Worm (Caenorhabditis elegans) whole organism, L3 larva: ENCODE measurements around the gene fbxa-44.
A peak's percentile ranks its signal among the peaks of the same experiment; 100 is the strongest.

Experiments used
- R02D3.7 ChIP-seq: fragments of 150-350 bp; optimal IDR thresholded peaks from 2 replicates; lab custom pipeline; 2014; ENCODE audit warnings: missing biosample characterization, missing genetic modification characterization
- ZK546.5 ChIP-seq: sonication (generic microtip); optimal IDR thresholded peaks from 2 replicates; lab custom pipeline; 2017; ENCODE audit warnings: missing biosample characterization, missing genetic modification characterization
- aly-2 ChIP-seq: fragments of 150-350 bp; optimal IDR thresholded peaks from 2 replicates; lab custom pipeline; 2014; ENCODE audit warnings: missing biosample characterization, missing genetic modification characterization
- ceh-16 ChIP-seq: sonication (generic microtip); optimal IDR thresholded peaks from 2 replicates; lab custom pipeline; 2017; ENCODE audit warnings: missing biosample characterization, missing genetic modification characterization
- ceh-28 ChIP-seq: fragments of 150-350 bp; optimal IDR thresholded peaks from 2 replicates; lab custom pipeline; 2014; ENCODE audit warnings: missing biosample characterization, missing genetic modification reagents, missing genetic modification characterization
- daf-12 ChIP-seq: fragments of 150-350 bp; optimal IDR thresholded peaks from 2 replicates; lab custom pipeline; 2014; ENCODE audit warnings: missing biosample characterization, missing genetic modification reagents, missing genetic modification characterization
- egl-5 ChIP-seq: fragments of 150-350 bp; optimal IDR thresholded peaks from 2 replicates; lab custom pipeline; 2017; ENCODE audit warnings: missing biosample characterization, missing genetic modification reagents, missing genetic modification characterization, inconsistent platforms
- elt-1 ChIP-seq: fragments of 150-350 bp; optimal IDR thresholded peaks from 2 replicates; lab custom pipeline; 2014; ENCODE audit warnings: missing biosample characterization, missing genetic modification characterization
- elt-2 ChIP-seq: sonication (generic microtip); optimal IDR thresholded peaks from 2 replicates; lab custom pipeline; 2016; ENCODE audit warnings: missing genetic modification reagents, mild to moderate bottlenecking, missing genetic modification characterization, missing compliant biosample characterization
- elt-3 ChIP-seq, 3 experiments: fragments of 150-350 bp in 1 of 3; sonication (generic microtip) in 2 of 3; optimal IDR thresholded peaks; 2 replicates in 2 of 3; 4 replicates in 1 of 3; lab custom pipeline; 2014 to 2017; ENCODE audit warnings: missing biosample characterization in 3 of 3, missing genetic modification characterization in 3 of 3
- fkh-10 ChIP-seq: sonication (generic microtip); optimal IDR thresholded peaks from 2 replicates; lab custom pipeline; 2017; ENCODE audit warnings: missing biosample characterization, missing genetic modification reagents, missing genetic modification characterization
- fkh-2 ChIP-seq: fragments of 150-350 bp; optimal IDR thresholded peaks from 2 replicates; lab custom pipeline; 2014; ENCODE audit warnings: missing biosample characterization, missing genetic modification reagents, missing genetic modification characterization
- hmg-11 ChIP-seq: sonication (generic microtip); optimal IDR thresholded peaks from 2 replicates; lab custom pipeline; 2016; ENCODE audit warnings: missing genetic modification characterization, missing compliant biosample characterization
- jun-1 ChIP-seq: fragments of 150-350 bp; optimal IDR thresholded peaks from 2 replicates; lab custom pipeline; 2014; ENCODE audit warnings: missing biosample characterization, missing genetic modification reagents, missing genetic modification characterization
- lin-15B ChIP-seq: fragments of 150-350 bp; optimal IDR thresholded peaks from 2 replicates; lab custom pipeline; 2014; ENCODE audit warnings: missing biosample characterization, missing genetic modification characterization
- lin-39 ChIP-seq: fragments of 150-350 bp; optimal IDR thresholded peaks from 2 replicates; lab custom pipeline; 2018; ENCODE audit warnings: missing biosample characterization, missing genetic modification reagents, missing genetic modification characterization
- lsy-12 ChIP-seq: sonication (generic microtip); optimal IDR thresholded peaks from 2 replicates; lab custom pipeline; 2016; ENCODE audit warnings: mild to moderate bottlenecking, missing genetic modification characterization, missing compliant biosample characterization
- mdl-1 ChIP-seq: fragments of 150-350 bp; optimal IDR thresholded peaks from 2 replicates; lab custom pipeline; 2014; ENCODE audit warnings: missing biosample characterization, missing genetic modification characterization
- mml-1 ChIP-seq: fragments of 150-350 bp; sonication (generic microtip); optimal IDR thresholded peaks from 3 replicates; lab custom pipeline; 2014; ENCODE audit warnings: missing biosample characterization, missing genetic modification characterization
- nfya-1 ChIP-seq: sonication (generic microtip); optimal IDR thresholded peaks from 2 replicates; lab custom pipeline; 2017; ENCODE audit warnings: missing genetic modification characterization, mild to moderate bottlenecking, missing compliant biosample characterization, antibody characterized with exemption, moderate library complexity; ENCODE audit not compliant: insufficient read depth
- nhr-11 ChIP-seq: fragments of 150-350 bp; optimal IDR thresholded peaks from 2 replicates; lab custom pipeline; 2014; ENCODE audit warnings: missing biosample characterization, missing genetic modification characterization
- nhr-12 ChIP-seq: fragments of 150-350 bp; optimal IDR thresholded peaks from 2 replicates; lab custom pipeline; 2014; ENCODE audit warnings: missing biosample characterization, missing genetic modification characterization
- nhr-23 ChIP-seq: fragments of 150-350 bp; optimal IDR thresholded peaks from 2 replicates; lab custom pipeline; 2014; ENCODE audit warnings: missing biosample characterization, missing genetic modification reagents, missing genetic modification characterization
- nhr-237 ChIP-seq: fragments of 150-350 bp; optimal IDR thresholded peaks from 2 replicates; lab custom pipeline; 2014; ENCODE audit warnings: missing biosample characterization, missing genetic modification characterization
- nhr-28 ChIP-seq: fragments of 150-350 bp; optimal IDR thresholded peaks from 2 replicates; lab custom pipeline; 2014; ENCODE audit warnings: missing biosample characterization, missing genetic modification characterization
- nhr-43 ChIP-seq: sonication (generic microtip); optimal IDR thresholded peaks from 2 replicates; lab custom pipeline; 2016; ENCODE audit warnings: mild to moderate bottlenecking, missing genetic modification characterization, missing compliant biosample characterization; ENCODE audit not compliant: poor library complexity, severe bottlenecking
- nhr-67 ChIP-seq: fragments of 150-350 bp; optimal IDR thresholded peaks from 2 replicates; lab custom pipeline; 2014; ENCODE audit warnings: missing biosample characterization, missing genetic modification characterization
- nhr-76 ChIP-seq: fragments of 150-350 bp; sonication (generic microtip); optimal IDR thresholded peaks from 5 replicates; lab custom pipeline; 2014; ENCODE audit warnings: missing biosample characterization, missing genetic modification characterization
- nhr-77 ChIP-seq: fragments of 150-350 bp; optimal IDR thresholded peaks from 2 replicates; lab custom pipeline; 2014; ENCODE audit warnings: missing biosample characterization, missing genetic modification characterization
- pha-4 ChIP-seq: fragments of 150-350 bp; optimal IDR thresholded peaks from 2 replicates; lab custom pipeline; 2014; ENCODE audit warnings: missing biosample characterization, missing genetic modification reagents, missing genetic modification characterization
- pqm-1 ChIP-seq: fragments of 150-350 bp; optimal IDR thresholded peaks from 2 replicates; lab custom pipeline; 2017; ENCODE audit warnings: missing biosample characterization, missing genetic modification characterization, inconsistent platforms
- skn-1 ChIP-seq: fragments of 150-350 bp; optimal IDR thresholded peaks from 2 replicates; lab custom pipeline; 2014; ENCODE audit warnings: missing biosample characterization, missing genetic modification characterization
- snpc-4 ChIP-seq: fragments of 150-350 bp; optimal IDR thresholded peaks from 2 replicates; lab custom pipeline; 2014; ENCODE audit warnings: missing biosample characterization, missing genetic modification characterization
- tbx-2 ChIP-seq: sonication (generic microtip); optimal IDR thresholded peaks from 2 replicates; lab custom pipeline; 2016; ENCODE audit warnings: mild to moderate bottlenecking, missing genetic modification characterization, missing compliant biosample characterization
- unc-62 ChIP-seq: fragments of 150-350 bp; sonication (generic microtip); optimal IDR thresholded peaks from 4 replicates; lab custom pipeline; 2014; ENCODE audit warnings: missing biosample characterization, missing genetic modification reagents, missing genetic modification characterization
- zag-1 ChIP-seq: fragments of 150-350 bp; optimal IDR thresholded peaks from 2 replicates; lab custom pipeline; 2014; ENCODE audit warnings: missing biosample characterization, missing genetic modification characterization
- ztf-4 ChIP-seq: fragments of 150-350 bp; optimal IDR thresholded peaks from 2 replicates; lab custom pipeline; 2014; ENCODE audit warnings: missing biosample characterization, missing genetic modification characterization

fbxa-44 gene

ce11 chrV:16902726-16903125 lies 13.7 kb downstream of the fbxa-44 start, which contains the start of gene srd-68:
srd-68 (minus strand) TSS chrV:16902826.
- TF ChIP-seq nhr-76 (no peak), daf-12 (tag; lab: Kevin White, UChicago) (no peak), nhr-77 (tag; lab: Kevin White, UChicago) (no peak), lsy-12 (no peak), fkh-10 (GFP tag; lab: Kevin White, UChicago) (no peak), R02D3.7 (tag; lab: Kevin White, UChicago) (no peak), nhr-28 (tag; lab: Kevin White, UChicago) (no peak), nhr-237 (tag; lab: Kevin White, UChicago) (no peak), nhr-43 (tag; lab: Kevin White, UChicago) (no peak), elt-2 (tag; lab: Kevin White, UChicago) (no peak), aly-2 (tag; lab: Kevin White, UChicago) (no peak), nhr-12 (no peak)

- no peak for TF ChIP-seq ztf-4 (tag; lab: Kevin White, UChicago)
- TF ChIP-seq lin-15B (tag; lab: Kevin White, UChicago) = no peak
- TF ChIP-seq unc-62 (GFP tag; lab: Kevin White, UChicago) = no peak
- no peak for TF ChIP-seq pha-4
- TF ChIP-seq egl-5 (tag; lab: Kevin White, UChicago) = no peak
- no peak for TF ChIP-seq fkh-2 (tag; lab: Kevin White, UChicago)
- TF ChIP-seq nhr-43 (tag; lab: Kevin White, UChicago) = no peak
These were observed 15.5 kb downstream of the fbxa-44 start, which contains the start of gene nhr-262 for ce11 chrV:16904612-16905011. nhr-262 (plus strand) TSS chrV:16904912.

- TF ChIP-seq skn-1 (no peak), nhr-76 (no peak), nhr-67 (no peak), nhr-11 (tag; lab: Kevin White, UChicago) (no peak), mdl-1 (tag; lab: Kevin White, UChicago) (no peak), nhr-43 (tag; lab: Kevin White, UChicago) (no peak), lin-39 (tag; lab: Kevin White, UChicago) (no peak), nhr-28 (tag; lab: Kevin White, UChicago) (no peak), zag-1 (tag; lab: Kevin White, UChicago) (no peak), lsy-12 (no peak), nhr-237 (tag; lab: Kevin White, UChicago) (no peak), aly-2 (tag; lab: Kevin White, UChicago) (no peak), ZK546.5 (no peak), tbx-2 (tag; lab: Kevin White, UChicago) (no peak), R02D3.7 (tag; lab: Kevin White, UChicago) (no peak), nfya-1 (no peak), ceh-16 (tag; lab: Kevin White, UChicago) (no peak), elt-1 (tag; lab: Kevin White, UChicago) (no peak)
These were observed 20.8 kb downstream of the fbxa-44 start, which contains the start of gene F09C6.16 for ce11 chrV:16909871-16910270. F09C6.16 (minus strand) TSS chrV:16909971.

- no peak for TF ChIP-seq fkh-2 (tag; lab: Kevin White, UChicago)
- no peak for TF ChIP-seq lsy-12
- TF ChIP-seq zag-1 (tag; lab: Kevin White, UChicago) = no peak
- TF ChIP-seq pqm-1 = peak; percentile 3
- TF ChIP-seq elt-2 (tag; lab: Kevin White, UChicago) = peak; percentile 25
- TF ChIP-seq pha-4 = peak; percentile 61
These were observed 21.8 kb downstream of the fbxa-44 start for ce11 chrV:16910864-16911263.

ce11 chrV:16911294-16911693 lies 22.2 kb downstream of the fbxa-44 start:
- TF ChIP-seq tbx-2 (tag; lab: Kevin White, UChicago) = no peak
- TF ChIP-seq elt-1 (tag; lab: Kevin White, UChicago) = no peak
- no peak for TF ChIP-seq skn-1
- no peak for TF ChIP-seq hmg-11 (tag; lab: Kevin White, UChicago)
- TF ChIP-seq elt-3 (tag; optimal IDR thresholded peaks at IDR 0.05; lab: Kevin White, UChicago) = no peak
- no peak for TF ChIP-seq snpc-4 (tag; lab: Kevin White, UChicago)
- no peak for TF ChIP-seq pha-4
- no peak for TF ChIP-seq nhr-23 (tag; lab: Kevin White, UChicago)
- TF ChIP-seq ceh-28 = no peak
- no peak for TF ChIP-seq nhr-43 (tag; lab: Kevin White, UChicago)
- no peak for TF ChIP-seq jun-1
- TF ChIP-seq lin-15B (tag; lab: Kevin White, UChicago) = no peak
- no peak for TF ChIP-seq mdl-1 (tag; lab: Kevin White, UChicago)
- TF ChIP-seq lsy-12 = no peak
- no peak for TF ChIP-seq mml-1
- TF ChIP-seq pqm-1 = peak; percentile 10
- TF ChIP-seq elt-2 (tag; lab: Kevin White, UChicago) = peak; percentile 44
- no peak for TF ChIP-seq nhr-76
